Fruit fly (Drosophila melanogaster) S2 (cell line): ENCODE measurements around the gene Taf13.

ENCODE experiments used
- CG8478 ChIP-seq: fragments of >200 bp; optimal IDR thresholded peaks from 2 replicates; lab custom pipeline; 2018
- CTCF ChIP-seq, 2 experiments: fragments of >200 bp; optimal IDR thresholded peaks; 2 replicates each; lab custom pipeline; 2018

DNA sequence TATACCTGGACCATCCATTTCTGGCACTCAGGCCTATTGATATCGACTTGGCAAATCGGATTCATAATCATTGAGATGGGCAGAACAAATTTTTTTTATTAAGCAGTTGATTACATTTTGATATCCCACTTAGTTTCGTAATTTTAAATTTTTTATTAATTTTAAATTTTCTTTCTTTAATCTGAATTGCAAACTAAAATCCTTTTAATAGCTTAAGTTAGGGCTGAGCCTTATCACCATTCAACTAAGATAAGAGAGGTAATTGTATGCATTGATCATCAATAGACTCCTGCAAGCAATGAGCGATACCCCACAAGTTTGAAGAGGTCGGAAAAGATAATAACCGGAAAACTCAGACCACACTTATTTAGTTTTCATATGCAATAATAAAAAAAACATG is 10.4 kb upstream of the Taf13 start, which contains the start of gene CG13970:
- TF ChIP-seq CTCF (optimal IDR thresholded peaks at IDR 0.05; lab: Kevin White, UChicago) (no peak), CG8478 (lab: Kevin White, UChicago) (no peak)
